Worm (Caenorhabditis elegans) whole organism, L2 larva: ENCODE results near the gene gln-5.

Experiments used
- C34F6.9 ChIP-seq: fragments of 150-350 bp; optimal IDR thresholded peaks from 2 replicates; lab custom pipeline; 2014; ENCODE audit warnings: missing biosample characterization, missing genetic modification characterization
- F13H6.1 ChIP-seq: sonication (generic microtip); optimal IDR thresholded peaks from 2 replicates; lab custom pipeline; 2016; ENCODE audit warnings: missing genetic modification characterization, missing compliant biosample characterization
- R02D3.7 ChIP-seq: fragments of 150-350 bp; optimal IDR thresholded peaks from 2 replicates; lab custom pipeline; 2014; ENCODE audit warnings: missing biosample characterization, missing genetic modification characterization
- Y55F3AM.14 ChIP-seq: fragments of 200-800 bp; sonication (Bioruptor generic); optimal IDR thresholded peaks from 2 replicates; lab custom pipeline; 2018; ENCODE audit warnings: mild to moderate bottlenecking, missing genetic modification characterization, missing compliant biosample characterization
- ZK546.5 ChIP-seq: sonication (generic microtip); optimal IDR thresholded peaks from 2 replicates; lab custom pipeline; 2017; ENCODE audit warnings: missing biosample characterization, missing genetic modification characterization
- alr-1 ChIP-seq: fragments of 150-350 bp; optimal IDR thresholded peaks from 2 replicates; lab custom pipeline; 2014; ENCODE audit warnings: missing biosample characterization, missing genetic modification characterization
- blmp-1 ChIP-seq: sonication (generic microtip); optimal IDR thresholded peaks from 2 replicates; lab custom pipeline; 2017; ENCODE audit warnings: missing genetic modification characterization, mild to moderate bottlenecking, missing compliant biosample characterization, antibody characterized with exemption, moderate library complexity; ENCODE audit not compliant: insufficient read depth
- ceh-16 ChIP-seq: fragments of 150-350 bp; optimal IDR thresholded peaks from 2 replicates; lab custom pipeline; 2014; ENCODE audit warnings: missing biosample characterization, missing genetic modification characterization
- ceh-82 ChIP-seq: fragments of 150-350 bp; optimal IDR thresholded peaks from 2 replicates; lab custom pipeline; 2014; ENCODE audit warnings: missing biosample characterization, missing genetic modification characterization
- crh-2 ChIP-seq: sonication (generic microtip); optimal IDR thresholded peaks from 2 replicates; lab custom pipeline; 2017; ENCODE audit warnings: missing biosample characterization, missing genetic modification characterization
- egl-27 ChIP-seq: sonication (generic microtip); optimal IDR thresholded peaks from 3 replicates; lab custom pipeline; 2017; ENCODE audit warnings: missing biosample characterization, missing genetic modification reagents, missing genetic modification characterization
- elt-1 ChIP-seq: fragments of 150-350 bp; optimal IDR thresholded peaks from 2 replicates; lab custom pipeline; 2014; ENCODE audit warnings: missing biosample characterization, missing genetic modification characterization
- elt-3 ChIP-seq: sonication (generic microtip); optimal IDR thresholded peaks from 2 replicates; lab custom pipeline; 2017; ENCODE audit warnings: missing biosample characterization, missing genetic modification characterization
- fos-1 ChIP-seq: fragments of 150-350 bp; optimal IDR thresholded peaks from 2 replicates; lab custom pipeline; 2014; ENCODE audit warnings: missing biosample characterization, missing genetic modification characterization
- gmeb-1 ChIP-seq: fragments of 150-350 bp; optimal IDR thresholded peaks from 2 replicates; lab custom pipeline; 2014; ENCODE audit warnings: missing biosample characterization, missing genetic modification characterization
- lin-11 ChIP-seq: fragments of 150-350 bp; sonication (generic microtip); optimal IDR thresholded peaks from 2 replicates; lab custom pipeline; 2014; ENCODE audit warnings: missing biosample characterization, missing genetic modification characterization, inconsistent platforms, mixed read lengths
- lin-13 ChIP-seq: fragments of 150-350 bp; optimal IDR thresholded peaks from 2 replicates; lab custom pipeline; 2014; ENCODE audit warnings: missing biosample characterization, missing genetic modification reagents, missing genetic modification characterization
- lin-39 ChIP-seq: fragments of 150-350 bp; optimal IDR thresholded peaks from 2 replicates; lab custom pipeline; 2014; ENCODE audit warnings: missing biosample characterization, missing genetic modification reagents, missing genetic modification characterization
- lsy-2 ChIP-seq, 2 experiments: fragments of 150-350 bp in 1 of 2; sonication (generic microtip) in 1 of 2; optimal IDR thresholded peaks; 2 replicates each; lab custom pipeline; 2014 to 2017; ENCODE audit warnings: missing biosample characterization in 2 of 2, missing genetic modification characterization in 2 of 2
- mab-5 ChIP-seq: fragments of 150-350 bp; optimal IDR thresholded peaks from 2 replicates; lab custom pipeline; 2014; ENCODE audit warnings: missing biosample characterization, missing genetic modification characterization
- mbf-1 ChIP-seq: sonication (generic microtip); optimal IDR thresholded peaks from 2 replicates; lab custom pipeline; 2017; ENCODE audit warnings: missing biosample characterization, missing genetic modification characterization
- mdl-1 ChIP-seq, 2 experiments: fragments of 150-350 bp in 1 of 2; sonication (generic microtip) in 1 of 2; optimal IDR thresholded peaks; 2 replicates each; lab custom pipeline; 2017; ENCODE audit warnings: missing biosample characterization in 2 of 2, missing genetic modification characterization in 2 of 2
- nhr-10 ChIP-seq: sonication (generic microtip); optimal IDR thresholded peaks from 2 replicates; lab custom pipeline; 2017; ENCODE audit warnings: missing biosample characterization, missing genetic modification characterization
- nhr-12 ChIP-seq: fragments of 150-350 bp; optimal IDR thresholded peaks from 2 replicates; lab custom pipeline; 2014; ENCODE audit warnings: missing biosample characterization, missing genetic modification characterization
- nhr-129 ChIP-seq: fragments of 150-350 bp; optimal IDR thresholded peaks from 2 replicates; lab custom pipeline; 2014; ENCODE audit warnings: missing biosample characterization, missing genetic modification characterization
- nhr-23 ChIP-seq: fragments of 150-350 bp; optimal IDR thresholded peaks from 2 replicates; lab custom pipeline; 2014; ENCODE audit warnings: missing biosample characterization, missing genetic modification reagents, missing genetic modification characterization
- nhr-237 ChIP-seq: fragments of 150-350 bp; optimal IDR thresholded peaks from 2 replicates; lab custom pipeline; 2014; ENCODE audit warnings: missing biosample characterization, missing genetic modification characterization
- nhr-25 ChIP-seq: fragments of 150-350 bp; sonication (generic microtip); optimal IDR thresholded peaks from 3 replicates; lab custom pipeline; 2014; ENCODE audit warnings: missing biosample characterization, missing genetic modification characterization
- nhr-6 ChIP-seq: fragments of 150-350 bp; optimal IDR thresholded peaks from 2 replicates; lab custom pipeline; 2014; ENCODE audit warnings: missing biosample characterization, missing genetic modification characterization
- peb-1 ChIP-seq: fragments of 150-350 bp; optimal IDR thresholded peaks from 2 replicates; lab custom pipeline; 2014; ENCODE audit warnings: missing biosample characterization, missing genetic modification characterization
- sem-4 ChIP-seq: fragments of 150-350 bp; optimal IDR thresholded peaks from 2 replicates; lab custom pipeline; 2014; ENCODE audit warnings: missing biosample characterization, missing genetic modification reagents, missing genetic modification characterization
- sma-3 ChIP-seq: sonication (generic microtip); optimal IDR thresholded peaks from 2 replicates; lab custom pipeline; 2016; ENCODE audit warnings: missing genetic modification reagents, missing genetic modification characterization, missing compliant biosample characterization
- snpc-4 ChIP-seq: fragments of 150-350 bp; optimal IDR thresholded peaks from 2 replicates; lab custom pipeline; 2014; ENCODE audit warnings: missing biosample characterization, missing genetic modification characterization
- unc-39 ChIP-seq: fragments of 150-350 bp; optimal IDR thresholded peaks from 2 replicates; lab custom pipeline; 2014; ENCODE audit warnings: missing biosample characterization, missing genetic modification characterization
- unc-62 ChIP-seq: fragments of 150-350 bp; optimal IDR thresholded peaks from 2 replicates; lab custom pipeline; 2014; ENCODE audit warnings: missing biosample characterization, missing genetic modification reagents, missing genetic modification characterization
- zag-1 ChIP-seq: fragments of 150-350 bp; optimal IDR thresholded peaks from 2 replicates; lab custom pipeline; 2014; ENCODE audit warnings: missing biosample characterization, missing genetic modification characterization
- ztf-1 ChIP-seq: fragments of 200-800 bp; sonication (Bioruptor generic); conservative IDR thresholded peaks from 2 replicates; pipeline ENCODE4 v1.3.6; 2022; ENCODE audit warnings: missing genetic modification characterization, missing compliant biosample characterization
- ztf-11 ChIP-seq: sonication (generic microtip); optimal IDR thresholded peaks from 2 replicates; lab custom pipeline; 2017; ENCODE audit warnings: missing biosample characterization, missing genetic modification characterization
- ztf-4 ChIP-seq: fragments of 150-350 bp; optimal IDR thresholded peaks from 2 replicates; lab custom pipeline; 2014; ENCODE audit warnings: missing biosample characterization, missing genetic modification characterization

Gene gln-5

ce11 chrIV:17262385-17262784, 11.1 kb downstream of the gln-5 start, which contains the start of gene ZK550.6:
Gene ZK550.6, minus strand, starts transcription at chrIV:17262485.
- TF ChIP-seq egl-27 (tag; lab: Kevin White, UChicago) (no peak), ceh-82 (no peak), lin-11 (no peak)

- TF ChIP-seq mab-5 (tag; lab: Kevin White, UChicago) (no peak), ceh-82 (no peak)
Observed at ce11 chrIV:17259310-17259709, 14.1 kb downstream of the gln-5 start, which contains the start of gene phyh-1. Gene phyh-1, minus strand, starts transcription at chrIV:17259410.

- TF ChIP-seq R02D3.7 (tag; lab: Kevin White, UChicago): no peak
- TF ChIP-seq ceh-82: no peak
- TF ChIP-seq nhr-129 (tag; lab: Kevin White, UChicago): no peak
- TF ChIP-seq fos-1 (tag; lab: Kevin White, UChicago): no peak
- TF ChIP-seq ztf-11: no peak
- no peak for TF ChIP-seq ztf-4 (tag; lab: Kevin White, UChicago)
- no peak for TF ChIP-seq ztf-1
- TF ChIP-seq nhr-12 (tag; lab: Kevin White, UChicago): no peak
- TF ChIP-seq ZK546.5 (tag; lab: Kevin White, UChicago): no peak
- TF ChIP-seq sem-4 (tag; lab: Kevin White, UChicago): no peak
- TF ChIP-seq gmeb-1 (tag; lab: Kevin White, UChicago): no peak
- TF ChIP-seq mdl-1 (tag; optimal IDR thresholded peaks at IDR 0.05; lab: Kevin White, UChicago): no peak
- no peak for TF ChIP-seq elt-3 (tag; lab: Kevin White, UChicago)
- TF ChIP-seq, all 48 proteins: peak for 0
Observed at ce11 chrIV:17258824-17259223, 14.6 kb downstream of the gln-5 start.

- TF ChIP-seq nhr-23 (tag; lab: Kevin White, UChicago): no peak
- TF ChIP-seq Y55F3AM.14 (GFP tag; lab: Kevin White, UChicago): no peak
- no peak for TF ChIP-seq C34F6.9
- no peak for TF ChIP-seq nhr-237
- no peak for TF ChIP-seq ZK546.5 (tag; lab: Kevin White, UChicago)
- no peak for TF ChIP-seq lin-13 (GFP tag; lab: Kevin White, UChicago)
- no peak for TF ChIP-seq elt-3 (tag; lab: Kevin White, UChicago)
- TF ChIP-seq peb-1 (tag; lab: Kevin White, UChicago): no peak
- TF ChIP-seq ceh-82: no peak
- no peak for TF ChIP-seq F13H6.1 (tag; lab: Kevin White, UChicago)
- no peak for TF ChIP-seq unc-39 (tag; lab: Kevin White, UChicago)
- TF ChIP-seq fos-1 (tag; lab: Kevin White, UChicago): no peak
- TF ChIP-seq ceh-16 (tag; lab: Kevin White, UChicago): no peak
- TF ChIP-seq crh-2 (tag; lab: Kevin White, UChicago): no peak
Observed at ce11 chrIV:17255001-17255400, 18.5 kb downstream of the gln-5 start, which contains the start of gene gtf-2E1. Gene gtf-2E1, plus strand, starts transcription at chrIV:17255301.

- no peak for TF ChIP-seq ceh-82
- TF ChIP-seq nhr-23 (tag; lab: Kevin White, UChicago): no peak
- TF ChIP-seq nhr-12 (tag; lab: Kevin White, UChicago): no peak
- no peak for TF ChIP-seq nhr-237
- no peak for TF ChIP-seq Y55F3AM.14 (GFP tag; lab: Kevin White, UChicago)
- TF ChIP-seq nhr-10 (tag; lab: Kevin White, UChicago): no peak
- no peak for TF ChIP-seq ceh-16 (tag; lab: Kevin White, UChicago)
- TF ChIP-seq zag-1 (tag; lab: Kevin White, UChicago): no peak
- no peak for TF ChIP-seq lin-11
- no peak for TF ChIP-seq lsy-2 (tag; optimal IDR thresholded peaks at IDR 0.05; lab: Kevin White, UChicago)
- TF ChIP-seq R02D3.7 (tag; lab: Kevin White, UChicago): no peak
- no peak for TF ChIP-seq lin-39 (tag; lab: Kevin White, UChicago)
- no peak for TF ChIP-seq crh-2 (tag; lab: Kevin White, UChicago)
- no peak for TF ChIP-seq ztf-11
- TF ChIP-seq mdl-1 (tag; optimal IDR thresholded peaks at IDR 0.05; lab: Kevin White, UChicago): no peak
- TF ChIP-seq ztf-4 (tag; lab: Kevin White, UChicago): no peak
- no peak for TF ChIP-seq nhr-25 (tag; lab: Kevin White, UChicago)
Observed at ce11 chrIV:17253435-17253834, 20.0 kb downstream of the gln-5 start.

ce11 chrIV:17249691-17250181, 23.7 kb downstream of the gln-5 start, which contains the start of gene eelo-2:
Gene eelo-2, plus strand, starts transcription at chrIV:17250131.
- peak; percentile 68 for TF ChIP-seq unc-62 (GFP tag; lab: Kevin White, UChicago)
- peak; percentile 74 for TF ChIP-seq elt-1 (tag; lab: Kevin White, UChicago)
- TF ChIP-seq ceh-82: peak; percentile 95
- peak; percentile 83 for TF ChIP-seq Y55F3AM.14 (GFP tag; lab: Kevin White, UChicago)
- TF ChIP-seq snpc-4 (tag; lab: Kevin White, UChicago): peak; percentile 91
- peak; percentile 50 for TF ChIP-seq mbf-1
- TF ChIP-seq R02D3.7 (tag; lab: Kevin White, UChicago): peak; percentile 79
- peak; percentile 96 to 97 for TF ChIP-seq lsy-2 (tag; optimal IDR thresholded peaks at IDR 0.05; lab: Kevin White, UChicago)
- TF ChIP-seq ZK546.5 (tag; lab: Kevin White, UChicago): peak; percentile 77
- peak; percentile 98 for TF ChIP-seq egl-27 (tag; lab: Kevin White, UChicago)
- TF ChIP-seq ztf-11: peak; percentile 62
- peak; percentile 98 for TF ChIP-seq F13H6.1 (tag; lab: Kevin White, UChicago)
- peak; percentile 98 for TF ChIP-seq lin-13 (GFP tag; lab: Kevin White, UChicago)
- TF ChIP-seq unc-39 (tag; lab: Kevin White, UChicago): no peak
- TF ChIP-seq alr-1 (tag; lab: Kevin White, UChicago): no peak
- TF ChIP-seq elt-3 (tag; lab: Kevin White, UChicago): no peak
- no peak for TF ChIP-seq peb-1 (tag; lab: Kevin White, UChicago)
- peak; percentile 95 for TF ChIP-seq zag-1 (tag; lab: Kevin White, UChicago)
- peak; percentile 97 for TF ChIP-seq nhr-6 (tag; lab: Kevin White, UChicago)
- peak; percentile 97 for TF ChIP-seq lin-11
- no peak for TF ChIP-seq nhr-23 (tag; lab: Kevin White, UChicago)
- TF ChIP-seq sma-3 (GFP tag; lab: Kevin White, UChicago): peak; percentile 99
- TF ChIP-seq nhr-12 (tag; lab: Kevin White, UChicago): peak; percentile 77
- peak; percentile 84 for TF ChIP-seq blmp-1 (tag; lab: Kevin White, UChicago)
